Worm (Caenorhabditis elegans) whole organism, L4/young adult: ENCODE measurements around the gene H19J13.2.

Experiments used
- W03F9.2 ChIP-seq: fragments of 150-350 bp; optimal IDR thresholded peaks from 2 replicates; lab custom pipeline; 2014; ENCODE audit warnings: missing biosample characterization, missing genetic modification characterization
- dao-5 ChIP-seq: sonication (generic microtip); optimal IDR thresholded peaks from 2 replicates; lab custom pipeline; 2016; ENCODE audit warnings: missing genotype, missing genetic modification characterization, moderate library complexity, missing compliant biosample characterization
- him-1 ChIP-seq: sonication (generic microtip); optimal IDR thresholded peaks from 2 replicates; lab custom pipeline; 2016; ENCODE audit warnings: missing genotype, missing genetic modification reagents, missing genetic modification characterization, missing compliant biosample characterization

DNA sequence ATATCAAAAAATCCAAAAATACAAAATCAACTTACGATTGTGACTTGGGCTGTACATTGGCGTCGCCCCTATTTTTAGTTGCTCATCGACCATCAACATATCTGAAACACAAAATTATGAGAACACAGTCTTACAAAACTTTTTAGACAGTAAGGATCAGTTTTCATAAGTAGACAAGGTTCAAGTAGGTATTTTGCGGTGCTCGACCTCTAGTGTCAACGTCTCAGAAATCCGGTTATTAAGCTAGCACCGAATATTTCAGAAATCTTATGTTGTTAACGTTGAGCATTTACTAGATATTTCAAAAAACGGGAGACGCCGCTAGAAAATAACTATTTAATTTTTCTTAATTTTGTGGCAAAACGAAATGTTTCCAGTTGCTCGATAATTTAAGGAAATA, 2.9 kb downstream of the H19J13.2 start, which contains the start of gene otpl-8:
- TF ChIP-seq him-1 (no peak), dao-5 (no peak), W03F9.2 (no peak)
